Worm (Caenorhabditis elegans): Measurements from ENCODE around the gene mca-3.

The mca-3 gene

DNA sequence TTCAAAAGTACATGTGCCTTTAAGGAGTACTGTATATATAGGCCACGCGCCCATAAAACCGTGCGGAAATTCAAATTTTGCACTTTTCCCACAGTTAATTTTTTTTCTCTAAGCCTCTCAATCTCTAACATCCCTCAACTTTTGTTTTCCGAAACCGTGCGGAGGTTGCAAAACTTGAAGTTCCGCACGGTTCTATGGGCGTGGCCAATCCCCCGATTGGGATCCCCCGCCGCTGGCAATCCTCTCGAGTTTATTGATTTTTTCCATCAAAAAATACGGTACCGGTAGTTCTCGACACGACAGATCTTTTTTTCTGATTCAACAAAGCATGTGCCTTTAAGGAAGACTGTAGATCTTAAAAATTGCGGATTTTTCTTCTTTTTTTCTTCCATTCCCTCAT is 12.6 kb upstream of the mca-3 start, which contains the start of gene T23E1.3:
T23E1.3 (plus strand) TSS at position 301 of the 400 bp plus-strand sequence.
- TF ChIP-seq ztf-22 (GFP tag; optimal IDR thresholded peaks at IDR 0.05) (no peak), nfyb-1 (GFP tag; IDR thresholded peaks at IDR 0.05) (no peak), Y53F4B.3 (GFP tag; IDR thresholded peaks at IDR 0.05) (no peak), snpc-4 (GFP tag; optimal IDR thresholded peaks at IDR 0.05) (no peak), snpc-4 (tag; optimal IDR thresholded peaks at IDR 0.05) (no peak), F33H1.4 (GFP tag; IDR thresholded peaks at IDR 0.05) (no peak), ceh-91 (GFP tag; IDR thresholded peaks at IDR 0.05) (no peak), B0336.3 (GFP tag; IDR thresholded peaks at IDR 0.05) (no peak), bed-1 (GFP tag; IDR thresholded peaks at IDR 0.05) (no peak), aptf-2 (GFP tag; conservative IDR thresholded peaks at IDR 0.05) (no peak), Y95B8A.8 (GFP tag; IDR thresholded peaks at IDR 0.05) (no peak), F10E7.11 (tag; optimal IDR thresholded peaks at IDR 0.05) (no peak), hrde-1 (tag; optimal IDR thresholded peaks at IDR 0.05; ENCODE audit: borderline replicate concordance) (no peak), nhr-179 (tag; optimal IDR thresholded peaks at IDR 0.05) (no peak), ZK185.1 (tag; optimal IDR thresholded peaks at IDR 0.05; ENCODE audit: poor library complexity, severe bottlenecking) (no peak), F57C9.4 (tag; optimal IDR thresholded peaks at IDR 0.05) (no peak), pbrm-1 (GFP tag; IDR thresholded peaks at IDR 0.05) (no peak), hsf-1 (GFP tag; IDR thresholded peaks at IDR 0.05) (no peak), F37B4.10 (GFP tag; IDR thresholded peaks at IDR 0.05) (no peak)

DNA sequence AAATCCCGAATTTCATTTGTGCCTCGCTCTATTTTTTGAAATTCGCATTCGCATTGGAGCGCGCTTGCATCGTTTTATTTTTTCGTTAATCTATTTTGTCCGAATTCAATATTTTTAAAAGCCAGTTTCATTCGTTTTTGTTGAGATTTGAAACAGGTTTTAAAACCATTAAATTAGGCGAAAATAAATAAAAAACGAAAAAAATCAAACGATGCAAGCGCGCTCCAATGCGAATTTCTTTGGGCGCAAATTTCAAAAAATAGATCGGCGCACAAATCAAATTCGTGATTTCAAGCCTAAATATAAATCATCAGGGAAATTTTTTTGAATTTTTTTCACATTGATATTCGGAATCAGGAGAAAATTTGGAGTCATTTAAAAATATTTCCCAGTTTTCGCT is 9.3 kb upstream of the mca-3 start:
- TF ChIP-seq mcd-1 (GFP tag; IDR thresholded peaks at IDR 0.05), result peak; percentile 51

DNA sequence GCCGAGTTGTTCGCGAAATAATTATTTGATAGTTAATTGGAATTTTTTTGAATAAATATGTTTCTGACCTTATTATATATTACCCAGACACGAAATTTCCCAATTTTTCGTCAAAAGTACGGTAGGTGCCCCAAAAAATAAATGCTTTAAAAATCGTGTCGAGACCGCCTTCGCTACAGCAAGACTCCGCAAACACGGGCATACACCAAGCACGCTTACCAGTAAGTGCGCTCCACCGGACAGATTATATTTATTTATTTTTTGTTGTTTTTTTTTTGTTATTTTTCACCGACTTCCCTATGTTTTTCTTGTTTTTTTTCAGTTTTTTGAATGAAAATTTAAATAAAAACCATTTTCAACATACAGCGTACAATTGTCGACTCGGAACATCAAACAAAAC is 3.5 kb upstream of the mca-3 start:
- TF ChIP-seq cebp-1 (GFP tag; IDR thresholded peaks at IDR 0.05), result no peak
- no peak for TF ChIP-seq cebp-1 (tag; optimal IDR thresholded peaks at IDR 0.05)
- TF ChIP-seq F33H1.4 (GFP tag; IDR thresholded peaks at IDR 0.05), result peak; percentile 15; the same call in 1 of the 2 replicates
- TF ChIP-seq hmg-20 (GFP tag; IDR thresholded peaks at IDR 0.05), result no peak
- no peak for TF ChIP-seq madf-3 (GFP tag; IDR thresholded peaks at IDR 0.05)
- TF ChIP-seq Y53F4B.3 (GFP tag; IDR thresholded peaks at IDR 0.05), result no peak
- TF ChIP-seq ZK185.1 (tag; optimal IDR thresholded peaks at IDR 0.05; ENCODE audit: poor library complexity, severe bottlenecking), result no peak
- peak; percentile 50 for TF ChIP-seq mcd-1 (GFP tag; IDR thresholded peaks at IDR 0.05)

DNA sequence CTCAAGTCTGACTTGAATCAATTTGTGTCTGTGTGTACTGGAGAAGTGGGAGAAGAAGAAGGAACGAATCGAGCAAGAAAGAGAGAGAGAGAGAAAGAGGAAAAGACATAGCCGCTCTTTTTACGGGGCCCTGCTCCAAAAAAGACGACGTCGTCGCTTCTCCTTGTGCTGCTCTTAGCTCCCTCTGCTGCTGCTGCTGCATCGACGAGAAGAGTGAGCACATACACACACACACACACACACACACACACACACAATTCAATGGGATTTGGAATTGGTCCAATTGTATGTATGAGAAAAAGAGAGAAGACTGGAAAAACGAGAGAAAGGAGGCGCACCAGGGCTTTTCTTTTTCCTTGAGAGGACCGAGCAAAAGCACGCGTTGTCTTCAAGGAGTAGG is 2.1 kb upstream of the mca-3 start:
- no peak for TF ChIP-seq F23B12.7 (tag; optimal IDR thresholded peaks at IDR 0.05; ENCODE audit: insufficient read depth)
- TF ChIP-seq snpc-1.1 (tag; optimal IDR thresholded peaks at IDR 0.05; ENCODE audit: insufficient read depth), result no peak
- no peak for TF ChIP-seq nfya-2 (GFP tag; IDR thresholded peaks at IDR 0.05)
- no peak for TF ChIP-seq bed-1 (GFP tag; IDR thresholded peaks at IDR 0.05)
- no peak for TF ChIP-seq aptf-2 (GFP tag; conservative IDR thresholded peaks at IDR 0.05)
- TF ChIP-seq hmg-1.2 (GFP tag; IDR thresholded peaks at IDR 0.05), result peak; percentile 26; the same call in 1 of the 2 replicates
- no peak for TF ChIP-seq F22D6.2 (tag; optimal IDR thresholded peaks at IDR 0.05)
- TF ChIP-seq ceh-91 (GFP tag; IDR thresholded peaks at IDR 0.05), result no peak
- no peak for TF ChIP-seq F37B4.10 (GFP tag; IDR thresholded peaks at IDR 0.05)
- peak; percentile 12 for TF ChIP-seq madf-10 (tag; optimal IDR thresholded peaks at IDR 0.05)
- TF ChIP-seq B0336.3 (GFP tag; IDR thresholded peaks at IDR 0.05), result peak; percentile 19; the same call in 1 of the 2 replicates
- TF ChIP-seq mcd-1 (GFP tag; IDR thresholded peaks at IDR 0.05), result peak; percentile 28; the same call in 1 of the 2 replicates
- no peak for TF ChIP-seq C17E4.6 (GFP tag; IDR thresholded peaks at IDR 0.05)
- TF ChIP-seq tbp1 (GFP tag; optimal IDR thresholded peaks at IDR 0.05), result no peak
- TF ChIP-seq rec-8 (tag; optimal IDR thresholded peaks at IDR 0.05), result no peak
- TF ChIP-seq cebp-1 (GFP tag; IDR thresholded peaks at IDR 0.05), result no peak
- TF ChIP-seq cebp-1 (tag; optimal IDR thresholded peaks at IDR 0.05), result peak; percentile 49
- TF ChIP-seq Y79H2A.3 (GFP tag; conservative IDR thresholded peaks at IDR 0.05), result no peak
- no peak for TF ChIP-seq hlh-12 (tag; optimal IDR thresholded peaks at IDR 0.05)
- no peak for TF ChIP-seq T26A5.8 (tag; optimal IDR thresholded peaks at IDR 0.05)
- TF ChIP-seq pbrm-1 (GFP tag; IDR thresholded peaks at IDR 0.05), result peak; percentile 33; the same call in 1 of the 2 replicates
- TF ChIP-seq T07F8.4 (tag; optimal IDR thresholded peaks at IDR 0.05), result no peak
- no peak for TF ChIP-seq snpc-3.4 (tag; optimal IDR thresholded peaks at IDR 0.05)
- peak; percentile 90 for TF ChIP-seq zfh-2 (GFP tag; conservative IDR thresholded peaks at IDR 0.05)
- 0 out of 2 replicates have a peak, but pooled peaks have one; percentile 40 for TF ChIP-seq dox-1 (GFP tag; IDR thresholded peaks at IDR 0.05)
- no peak for TF ChIP-seq nfyb-1 (GFP tag; IDR thresholded peaks at IDR 0.05)
- peak; percentile 58 for TF ChIP-seq ceh-27 (GFP tag; optimal IDR thresholded peaks at IDR 0.05)
